Worm (Caenorhabditis elegans): ENCODE measurements around the gene E01G4.3.

Gene E01G4.3

DNA sequence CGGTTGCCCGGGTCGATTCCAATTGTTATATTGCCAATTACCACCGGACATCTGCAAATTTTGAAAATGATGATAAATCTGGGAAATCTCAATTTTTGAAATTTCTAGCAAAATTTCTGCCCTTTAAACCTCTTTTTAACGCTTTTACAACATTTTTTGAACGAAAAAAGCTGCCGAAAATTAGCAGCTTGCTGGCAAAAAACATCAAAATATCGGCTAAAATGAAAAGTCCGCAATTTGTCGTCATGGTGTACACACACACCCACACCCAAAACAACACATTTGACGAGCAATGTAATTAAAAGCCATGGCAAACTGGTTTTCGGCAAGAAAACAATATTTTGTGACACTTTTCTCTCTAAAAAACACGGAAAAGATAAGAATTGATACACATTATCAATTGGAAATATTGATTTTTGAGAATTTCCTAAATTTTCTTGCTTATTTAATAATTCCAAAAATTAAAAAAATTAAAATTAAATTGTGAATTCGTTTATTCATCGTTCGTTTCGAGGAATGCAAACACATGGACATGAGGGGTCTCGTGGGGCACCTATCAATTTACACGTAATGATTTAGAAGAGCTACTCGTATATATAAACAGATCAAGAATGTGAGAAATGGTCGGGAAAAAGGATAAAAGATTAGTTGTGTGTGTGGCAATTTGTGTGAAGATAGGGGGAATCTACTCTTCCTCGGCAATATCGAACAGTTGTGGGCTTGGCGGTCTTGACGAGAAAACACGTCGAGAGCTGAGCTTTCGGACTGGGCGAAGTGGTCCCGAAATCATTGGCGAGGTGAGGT, 8.6 kb downstream of the E01G4.3 start, which contains the start of gene pqn-27:
Gene pqn-27 (minus strand): TSS at position 51 of the 804 bp plus-strand sequence.
- TF ChIP-seq unc-62 (GFP tag; optimal IDR thresholded peaks at IDR 0.05) (no peak), ztf-3 (GFP tag; optimal IDR thresholded peaks at IDR 0.05) (peak; percentile 39), Y56A3A.18 (GFP tag; IDR thresholded peaks at IDR 0.05) (peak; percentile 79; the same call in 1 of the 2 replicates), lin-40 (tag; optimal IDR thresholded peaks at IDR 0.05) (peak; percentile 79), F39B2.1 (GFP tag; IDR thresholded peaks at IDR 0.05) (no peak), snpc-1.1 (tag; optimal IDR thresholded peaks at IDR 0.05; ENCODE audit: insufficient read depth) (no peak), nhr-80 (tag; optimal IDR thresholded peaks at IDR 0.05) (peak; percentile 36), lin-26 (GFP tag; IDR thresholded peaks at IDR 0.05) (no peak), lag-1 (GFP tag; IDR thresholded peaks at IDR 0.05) (no peak), attf-5 (GFP tag; optimal IDR thresholded peaks at IDR 0.05) (peak; percentile 44), bed-1 (GFP tag; IDR thresholded peaks at IDR 0.05) (no peak), madf-6 (GFP tag; IDR thresholded peaks at IDR 0.05) (peak; percentile 68), B0035.1 (tag; optimal IDR thresholded peaks at IDR 0.05) (peak; percentile 32), hrde-1 (tag; optimal IDR thresholded peaks at IDR 0.05; ENCODE audit: borderline replicate concordance) (no peak), ceh-91 (GFP tag; IDR thresholded peaks at IDR 0.05) (no peak), sptf-2 (GFP tag; optimal IDR thresholded peaks at IDR 0.05) (no peak), snpc-4 (GFP tag; optimal IDR thresholded peaks at IDR 0.05) (no peak), snpc-4 (tag; optimal IDR thresholded peaks at IDR 0.05) (peak in 1 of 4 experiments; percentile 46), mcd-1 (GFP tag; IDR thresholded peaks at IDR 0.05) (peak; percentile 54), unc-130 (GFP tag; optimal IDR thresholded peaks at IDR 0.05) (no peak), aptf-2 (GFP tag; conservative IDR thresholded peaks at IDR 0.05) (no peak), madf-3 (GFP tag; IDR thresholded peaks at IDR 0.05) (no peak), bed-2 (GFP tag; IDR thresholded peaks at IDR 0.05) (no peak), hsf-1 (GFP tag; IDR thresholded peaks at IDR 0.05) (no peak), efl-1 (GFP tag; optimal IDR thresholded peaks at IDR 0.05) (no peak), nhr-179 (tag; optimal IDR thresholded peaks at IDR 0.05) (no peak), dox-1 (GFP tag; IDR thresholded peaks at IDR 0.05) (peak; percentile 46), F33H1.4 (GFP tag; IDR thresholded peaks at IDR 0.05) (no peak), hmg-1.2 (GFP tag; IDR thresholded peaks at IDR 0.05) (no peak), ZK185.1 (tag; optimal IDR thresholded peaks at IDR 0.05; ENCODE audit: poor library complexity, severe bottlenecking) (no peak), ama-1 (optimal IDR thresholded peaks at IDR 0.05) (peak; percentile 97), ama-1 (GFP tag; optimal IDR thresholded peaks at IDR 0.05) (peak in 1 of 2 experiments; percentile 39), snpc-1.3 (tag; optimal IDR thresholded peaks at IDR 0.05; ENCODE audit: insufficient read depth) (no peak), lin-54 (GFP tag; optimal IDR thresholded peaks at IDR 0.05) (peak; percentile 16), snpc-3.4 (tag; optimal IDR thresholded peaks at IDR 0.05) (peak; percentile 8), madf-10 (tag; optimal IDR thresholded peaks at IDR 0.05) (no peak), nhr-120 (GFP tag; IDR thresholded peaks at IDR 0.05) (no peak), pha-4 (tag; optimal IDR thresholded peaks at IDR 0.05) (peak; percentile 80), nhr-27 (tag; optimal IDR thresholded peaks at IDR 0.05) (no peak), F22D6.2 (tag; optimal IDR thresholded peaks at IDR 0.05) (no peak), him-1 (tag; optimal IDR thresholded peaks at IDR 0.05) (no peak), mel-28 (tag; optimal IDR thresholded peaks at IDR 0.05; ENCODE audit: borderline replicate concordance) (no peak), hlh-12 (tag; optimal IDR thresholded peaks at IDR 0.05) (no peak), T26A5.8 (tag; optimal IDR thresholded peaks at IDR 0.05) (peak; percentile 23), egrh-3 (GFP tag; IDR thresholded peaks at IDR 0.05) (no peak), F57A8.1 (GFP tag; optimal IDR thresholded peaks at IDR 0.05) (no peak), gei-17 (GFP tag; optimal IDR thresholded peaks at IDR 0.05) (peak; percentile 40), ceh-40 (GFP tag; IDR thresholded peaks at IDR 0.05) (no peak)
